Fruit fly (Drosophila melanogaster) whole organism, embryonic: Measurements from ENCODE around the gene Osi19.
A peak's percentile ranks its signal among the peaks of the same experiment; 100 is the strongest.

ENCODE experiments used
- Atf-2 ChIP-seq: fragments of 200-800 bp; sonication (Bioruptor generic); optimal IDR thresholded peaks from 2 replicates; lab custom pipeline; 2016; ENCODE audit warnings: missing biosample characterization, missing genetic modification characterization
- Blimp-1 ChIP-seq: fragments of 200-800 bp; sonication (Bioruptor generic); optimal IDR thresholded peaks from 3 replicates; lab custom pipeline; 2018; ENCODE audit warnings: missing biosample characterization, missing genetic modification characterization, mild to moderate bottlenecking, moderate library complexity, missing genetic modification reagents
- CG10267 ChIP-seq: fragments of 200-800 bp; sonication (Bioruptor generic); optimal IDR thresholded peaks from 2 replicates; lab custom pipeline; 2018; ENCODE audit warnings: missing biosample characterization, mild to moderate bottlenecking, missing genetic modification characterization, moderate library complexity
- CG13123 ChIP-seq: fragments of 200-800 bp; sonication (Bioruptor generic); optimal IDR thresholded peaks from 2 replicates; lab custom pipeline; 2016; ENCODE audit warnings: missing biosample characterization, missing genetic modification characterization
- CG13775 ChIP-seq: fragments of 200-800 bp; sonication (Bioruptor generic); optimal IDR thresholded peaks from 3 replicates; lab custom pipeline; 2017; ENCODE audit warnings: missing biosample characterization, mild to moderate bottlenecking, missing genetic modification characterization
- CG14710 ChIP-seq: fragments of 200-800 bp; sonication (Bioruptor generic); optimal IDR thresholded peaks from 3 replicates; lab custom pipeline; 2019; ENCODE audit warnings: missing biosample characterization, mild to moderate bottlenecking, missing genetic modification characterization, moderate library complexity
- CG15514 ChIP-seq: fragments of 200-800 bp; sonication (Bioruptor generic); optimal IDR thresholded peaks from 3 replicates; lab custom pipeline; 2017; ENCODE audit warnings: missing biosample characterization, missing genetic modification characterization, mild to moderate bottlenecking, moderate library complexity, missing genetic modification reagents
- CG16813 ChIP-seq: fragments of 200-800 bp; sonication (Bioruptor generic); IDR thresholded peaks from 3 replicates; pipeline ENCODE4 v1.3.6; 2022; ENCODE audit warnings: missing biosample characterization, missing genetic modification characterization; ENCODE audit not compliant: partially characterized antibody
- CG17186 ChIP-seq: fragments of 200-800 bp; sonication (Bioruptor generic); optimal IDR thresholded peaks from 3 replicates; lab custom pipeline; 2017; ENCODE audit warnings: missing biosample characterization, missing genetic modification reagents, missing genetic modification characterization
- CG17361 ChIP-seq: fragments of 200-800 bp; sonication (Bioruptor generic); IDR thresholded peaks from 3 replicates; pipeline ENCODE4 v1.3.6; 2022; ENCODE audit warnings: missing biosample characterization, missing genetic modification characterization
- CG2116 ChIP-seq: fragments of 200-800 bp; sonication (Bioruptor generic); optimal IDR thresholded peaks from 3 replicates; lab custom pipeline; 2018; ENCODE audit warnings: missing biosample characterization, mild to moderate bottlenecking, missing genetic modification characterization
- CG2120 ChIP-seq: fragments of 200-800 bp; sonication (Bioruptor generic); optimal IDR thresholded peaks from 3 replicates; lab custom pipeline; 2016; ENCODE audit warnings: missing biosample characterization, missing genetic modification characterization
- CG30020 ChIP-seq: fragments of 200-800 bp; optimal IDR thresholded peaks from 2 replicates; lab custom pipeline; 2019; ENCODE audit warnings: missing biosample characterization, mild to moderate bottlenecking, missing genetic modification characterization, moderate library complexity
- CG31441 ChIP-seq: fragments of 200-800 bp; sonication (Bioruptor generic); IDR thresholded peaks from 2 replicates; pipeline ENCODE4 v1.3.6; 2022; ENCODE audit warnings: missing biosample characterization, missing genetic modification characterization
- CG34224 ChIP-seq: fragments of 200-800 bp; sonication (Bioruptor generic); IDR thresholded peaks from 3 replicates; pipeline ENCODE4 v1.3.6; 2022; ENCODE audit warnings: missing biosample characterization, missing genetic modification characterization; ENCODE audit not compliant: partially characterized antibody
- CG8944 ChIP-seq: fragments of 200-800 bp; sonication (Bioruptor generic); optimal IDR thresholded peaks from 3 replicates; lab custom pipeline; 2016; ENCODE audit warnings: missing biosample characterization, missing genetic modification characterization
- CG9437 ChIP-seq: fragments of 200-800 bp; sonication (Bioruptor generic); optimal IDR thresholded peaks from 2 replicates; lab custom pipeline; 2018; ENCODE audit warnings: missing biosample characterization, mild to moderate bottlenecking, missing genetic modification characterization
- CG9797 ChIP-seq: fragments of 200-800 bp; sonication (Bioruptor generic); optimal IDR thresholded peaks from 3 replicates; lab custom pipeline; 2018; ENCODE audit warnings: missing biosample characterization, mild to moderate bottlenecking, missing genetic modification characterization
- CG9932 ChIP-seq: fragments of 200-800 bp; sonication (Bioruptor generic); IDR thresholded peaks from 2 replicates; pipeline ENCODE4 v1.3.6; 2022; ENCODE audit warnings: missing biosample characterization, missing genetic modification characterization
- CHES-1-like ChIP-seq: fragments of 200-800 bp; sonication (Bioruptor generic); optimal IDR thresholded peaks from 2 replicates; lab custom pipeline; 2016; ENCODE audit warnings: missing biosample characterization, missing genetic modification characterization
- CTCF ChIP-seq: fragments of 200-800 bp; sonication (Bioruptor generic); optimal IDR thresholded peaks from 2 replicates; lab custom pipeline; 2017; ENCODE audit warnings: missing biosample characterization, mild to moderate bottlenecking, missing genetic modification characterization, moderate library complexity
- Deaf1 ChIP-seq: fragments of 200-800 bp; optimal IDR thresholded peaks from 3 replicates; lab custom pipeline; 2019; ENCODE audit warnings: missing biosample characterization, mild to moderate bottlenecking, missing genetic modification characterization, moderate library complexity
- Dll ChIP-seq: fragments of 200-800 bp; sonication (Bioruptor generic); IDR thresholded peaks from 4 replicates; pipeline ENCODE4 v1.3.6; 2022; ENCODE audit warnings: missing biosample characterization, missing genetic modification characterization; ENCODE audit not compliant: partially characterized antibody
- Doc3 ChIP-seq: fragments of 200-800 bp; sonication (Bioruptor generic); IDR thresholded peaks from 3 replicates; pipeline ENCODE4 v1.3.6; 2022; ENCODE audit warnings: missing biosample characterization, missing genetic modification characterization; ENCODE audit not compliant: partially characterized antibody
- Dref ChIP-seq: fragments of 200-800 bp; sonication (Bioruptor generic); IDR thresholded peaks from 2 replicates; pipeline ENCODE4 v1.3.6; 2022; ENCODE audit warnings: missing biosample characterization, missing genetic modification characterization
- E2f2 ChIP-seq: fragments of 200-800 bp; sonication (Bioruptor generic); IDR thresholded peaks from 2 replicates; pipeline ENCODE4 v1.3.6; 2022; ENCODE audit warnings: missing biosample characterization, missing genetic modification characterization
- Elba2 ChIP-seq: fragments of 200-800 bp; sonication (Bioruptor generic); optimal IDR thresholded peaks from 3 replicates; lab custom pipeline; 2016; ENCODE audit warnings: missing biosample characterization, missing genetic modification characterization
- Max ChIP-seq: fragments of 200-800 bp; sonication (Bioruptor generic); optimal IDR thresholded peaks from 2 replicates; lab custom pipeline; 2016; ENCODE audit warnings: missing biosample characterization, mild to moderate bottlenecking, missing genetic modification characterization
- Myb ChIP-seq: fragments of 200-800 bp; sonication (Bioruptor generic); optimal IDR thresholded peaks from 2 replicates; lab custom pipeline; 2016; ENCODE audit warnings: missing biosample characterization, missing genetic modification characterization
- Pdp1 ChIP-seq, 2 experiments: fragments of 200-800 bp; sonication (Bioruptor generic); optimal IDR thresholded peaks; 3 replicates each; lab custom pipeline; 2016; ENCODE audit warnings: missing biosample characterization in 2 of 2, missing genetic modification characterization in 2 of 2, mild to moderate bottlenecking in 1 of 2, moderate library complexity in 1 of 2
- Sin3A ChIP-seq: fragments of >200 bp; optimal IDR thresholded peaks from 2 replicates; lab custom pipeline; 2018
- Six4 ChIP-seq: fragments of 200-800 bp; sonication (Bioruptor generic); optimal IDR thresholded peaks from 2 replicates; lab custom pipeline; 2016; ENCODE audit warnings: missing biosample characterization, missing genetic modification characterization
- Sry-δ ChIP-seq: fragments of 200-800 bp; sonication (Bioruptor generic); optimal IDR thresholded peaks from 2 replicates; lab custom pipeline; 2016; ENCODE audit warnings: missing biosample characterization, missing genetic modification characterization
- ftz-f1 ChIP-seq: fragments of 200-800 bp; sonication (Bioruptor generic); optimal IDR thresholded peaks from 2 replicates; lab custom pipeline; 2016; ENCODE audit warnings: missing biosample characterization, missing genetic modification characterization
- gem ChIP-seq: fragments of 200-800 bp; sonication (Bioruptor generic); optimal IDR thresholded peaks from 2 replicates; lab custom pipeline; 2019; ENCODE audit warnings: missing biosample characterization, mild to moderate bottlenecking, missing genetic modification characterization, moderate library complexity
- hkb ChIP-seq, 2 experiments: fragments of 200-800 bp in 1 of 2; fragments of >200 bp in 1 of 2; sonication (Bioruptor generic) in 1 of 2; IDR thresholded peaks in 1 of 2; optimal IDR thresholded peaks in 1 of 2; 2 replicates each; pipeline versions ENCODE4 v1.3.6 to Lab custom; 2017 to 2022; ENCODE audit warnings: missing biosample characterization in 1 of 2, missing genetic modification characterization in 1 of 2
- inv ChIP-seq: fragments of 200-800 bp; sonication (Bioruptor generic); IDR thresholded peaks from 2 replicates; pipeline ENCODE4 v1.3.6; 2022; ENCODE audit warnings: missing biosample characterization, missing genetic modification characterization; ENCODE audit not compliant: partially characterized antibody
- lmd ChIP-seq: fragments of 200-800 bp; sonication (Bioruptor generic); IDR thresholded peaks from 2 replicates; pipeline ENCODE4 v1.3.6; 2022; ENCODE audit warnings: missing biosample characterization, missing genetic modification characterization
- nerfin-2 ChIP-seq: fragments of 200-800 bp; sonication (Bioruptor generic); IDR thresholded peaks from 2 replicates; pipeline ENCODE4 v1.3.6; 2022; ENCODE audit warnings: missing biosample characterization, missing genetic modification characterization; ENCODE audit not compliant: partially characterized antibody
- pzg ChIP-seq: fragments of 200-800 bp; sonication (Bioruptor generic); optimal IDR thresholded peaks from 3 replicates; lab custom pipeline; 2018; ENCODE audit warnings: missing biosample characterization, mild to moderate bottlenecking, missing genetic modification characterization, moderate library complexity
- scrt ChIP-seq: fragments of 200-800 bp; sonication (Bioruptor generic); optimal IDR thresholded peaks from 2 replicates; lab custom pipeline; 2018; ENCODE audit warnings: missing biosample characterization, mild to moderate bottlenecking, missing genetic modification characterization, moderate library complexity
- slbo ChIP-seq: fragments of 200-800 bp; sonication (Bioruptor generic); IDR thresholded peaks from 2 replicates; pipeline ENCODE4 v1.3.6; 2022; ENCODE audit warnings: missing biosample characterization, missing genetic modification characterization
- sna ChIP-seq: fragments of 200-800 bp; sonication (Bioruptor generic); IDR thresholded peaks from 2 replicates; pipeline ENCODE4 v1.3.6; 2022; ENCODE audit warnings: missing biosample characterization, missing genetic modification characterization; ENCODE audit not compliant: partially characterized antibody
- stwl ChIP-seq: fragments of 200-800 bp; sonication (Bioruptor generic); optimal IDR thresholded peaks from 3 replicates; lab custom pipeline; 2018; ENCODE audit warnings: missing biosample characterization, mild to moderate bottlenecking, missing genetic modification characterization, moderate library complexity
- ttk ChIP-seq: fragments of 200-800 bp; sonication (Bioruptor generic); IDR thresholded peaks from 2 replicates; pipeline ENCODE4 v2.1.2; 2022; ENCODE audit warnings: missing biosample characterization, missing genetic modification characterization
- unc-4 ChIP-seq: fragments of 200-800 bp; sonication (Bioruptor generic); IDR thresholded peaks from 2 replicates; pipeline ENCODE4 v1.3.6; 2022; ENCODE audit warnings: missing biosample characterization, missing genetic modification characterization; ENCODE audit not compliant: partially characterized antibody

The Osi19 gene

DNA sequence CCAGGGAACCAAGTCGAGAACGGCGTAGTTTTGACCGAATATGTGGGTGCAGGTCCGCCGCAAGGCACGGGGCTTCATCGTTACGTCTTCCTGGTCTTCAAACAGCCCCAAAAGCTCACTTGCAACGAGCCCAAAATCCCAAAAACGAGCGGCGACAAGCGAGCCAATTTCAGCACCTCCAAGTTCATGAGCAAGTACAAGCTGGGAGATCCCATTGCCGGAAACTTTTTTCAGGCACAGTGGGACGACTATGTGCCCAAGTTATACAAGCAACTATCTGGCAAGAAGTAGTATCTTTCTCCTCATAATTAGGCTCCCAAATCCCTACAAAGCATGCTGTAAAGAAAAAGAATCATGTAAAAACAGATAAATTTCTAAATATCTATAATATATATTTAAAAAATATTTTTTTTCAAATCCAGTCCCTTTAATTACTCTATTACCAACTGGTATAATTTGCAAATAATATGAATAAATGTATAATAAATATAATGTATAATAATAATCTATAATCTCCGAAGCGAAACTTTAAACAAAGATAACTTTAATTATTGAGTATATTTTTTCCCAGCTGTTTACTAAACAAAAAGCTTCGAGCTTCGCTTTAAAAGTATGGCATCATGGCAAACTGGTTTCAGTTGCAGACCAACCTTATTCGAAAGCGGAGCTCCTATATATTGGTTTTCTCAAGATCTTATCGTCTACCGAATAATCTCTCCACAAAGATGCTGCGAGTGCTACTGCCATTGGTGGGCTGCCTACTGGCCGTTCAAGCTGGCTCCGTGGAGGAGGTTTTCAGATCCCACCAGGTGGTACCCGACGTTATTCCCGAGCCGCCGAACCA is 8.5 kb downstream of the Osi19 start, which contains the start of gene CG17919 (continued):
- TF ChIP-seq ttk, result no peak

DNA sequence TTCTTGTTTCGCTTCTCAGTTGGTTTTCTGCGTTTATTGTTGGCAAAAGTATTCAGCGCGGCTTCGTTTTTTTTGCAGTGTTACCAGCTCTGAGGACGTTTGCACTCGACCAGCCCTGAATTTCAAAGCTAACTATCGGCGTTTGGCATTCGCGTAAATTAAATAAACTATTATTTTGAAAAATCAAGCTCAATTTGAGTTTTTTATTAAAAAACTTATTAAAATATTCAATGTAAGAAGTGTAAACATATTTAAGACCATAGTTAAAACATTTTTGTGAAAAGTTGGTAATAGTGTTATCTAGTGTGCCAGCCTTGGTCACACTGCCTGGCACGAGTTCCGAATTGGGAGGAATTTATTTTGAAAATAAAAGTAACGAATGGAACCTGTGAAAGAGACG is 10.7 kb downstream of the Osi19 start, which contains the start of the genes SmD2 and CG18048:
TSS of gene SmD2 (minus strand) at position 98 of the 400 bp plus-strand sequence.
TSS of gene CG18048 (plus strand) at position 298 of the 400 bp plus-strand sequence.
- TF ChIP-seq Sin3A, result peak; percentile 90
- TF ChIP-seq Myb (GFP tag; lab: Kevin White, UChicago), result peak; percentile 61
- peak; percentile 57; the same call in 1 of the 3 replicates for TF ChIP-seq CG17361 (GFP tag; lab: Robert Waterston, UW)
- TF ChIP-seq CG9797 (GFP tag; lab: Kevin White, UChicago), result peak; percentile 88
- peak; percentile 84 for TF ChIP-seq CG16813 (GFP tag; lab: Robert Waterston, UW)
- TF ChIP-seq stwl, result peak; percentile 83
- peak; percentile 69 for TF ChIP-seq pzg (GFP tag; lab: Kevin White, UChicago)
- 0 out of 2 replicates have a peak, but pooled peaks have one; percentile 6 for TF ChIP-seq slbo
- TF ChIP-seq CHES-1-like (GFP tag; lab: Kevin White, UChicago), result peak; percentile 6
- TF ChIP-seq nerfin-2 (GFP tag; lab: Robert Waterston, UW), result peak; percentile 54; the same call in 1 of the 2 replicates
- no peak for TF ChIP-seq Atf-2 (GFP tag; lab: Kevin White, UChicago)
- peak in 1 of 2 experiments; percentile 47 for TF ChIP-seq Pdp1 (GFP tag; optimal IDR thresholded peaks at IDR 0.05; lab: Kevin White, UChicago)
- peak; percentile 76 for TF ChIP-seq CG15514
- TF ChIP-seq Dll (GFP tag; lab: Robert Waterston, UW), result peak; percentile 85
- peak; percentile 75 for TF ChIP-seq inv (GFP tag; lab: Robert Waterston, UW)
- peak; percentile 22 for TF ChIP-seq CTCF (GFP tag; lab: Kevin White, UChicago)
- peak; percentile 5 for TF ChIP-seq CG13123
- peak; percentile 72 for TF ChIP-seq Sry-δ
- peak; percentile 74 for TF ChIP-seq Doc3
- TF ChIP-seq CG14710 (tag; lab: Kevin White, UChicago), result peak; percentile 78
- TF ChIP-seq CG31441 (GFP tag; lab: Robert Waterston, UW), result peak; percentile 33; the same call in 1 of the 2 replicates
- TF ChIP-seq CG13775 (GFP tag; lab: Kevin White, UChicago), result peak; percentile 27
- TF ChIP-seq CG2116, result peak; percentile 59
- TF ChIP-seq Max, result peak; percentile 72
- peak; percentile 31 for TF ChIP-seq Dref (GFP tag; lab: Robert Waterston, UW)
- peak; percentile 30; the same call in 1 of the 2 replicates for TF ChIP-seq CG9932 (GFP tag; lab: Robert Waterston, UW)
- TF ChIP-seq scrt, result no peak
- peak; percentile 66 for TF ChIP-seq CG10267 (tag; lab: Kevin White, UChicago)
- peak; percentile 64 for TF ChIP-seq E2f2 (GFP tag; lab: Robert Waterston, UW)
- TF ChIP-seq CG17186, result peak; percentile 67
- peak; percentile 43 for TF ChIP-seq hkb (optimal IDR thresholded peaks at IDR 0.05; lab: Kevin White, UChicago)
- TF ChIP-seq hkb (GFP tag; IDR thresholded peaks at IDR 0.05; lab: Robert Waterston, UW), result no peak
- TF ChIP-seq CG9437 (GFP tag; lab: Kevin White, UChicago), result no peak
- TF ChIP-seq Elba2 (GFP tag; lab: Kevin White, UChicago), result peak; percentile 91
- TF ChIP-seq lmd (GFP tag; lab: Robert Waterston, UW), result no peak
- peak; percentile 72 for TF ChIP-seq sna
- peak; percentile 66; the same call in 2 of the 3 replicates for TF ChIP-seq CG34224
- TF ChIP-seq CG2120 (GFP tag; lab: Kevin White, UChicago), result peak; percentile 14
- peak; percentile 4 for TF ChIP-seq Blimp-1 (GFP tag; lab: Kevin White, UChicago)
- TF ChIP-seq CG8944, result no peak
- peak; percentile 50 for TF ChIP-seq Deaf1 (tag; lab: Kevin White, UChicago)
- no peak for TF ChIP-seq ftz-f1 (GFP tag; lab: Kevin White, UChicago)
- TF ChIP-seq CG30020 (tag; lab: Kevin White, UChicago), result peak; percentile 67
- no peak for TF ChIP-seq Six4
- TF ChIP-seq unc-4 (GFP tag; lab: Robert Waterston, UW), result peak; percentile 79
- peak; percentile 46 for TF ChIP-seq gem
